Worm (Caenorhabditis elegans) whole organism, midembryonic: ENCODE data around the gene gsp-1.

ENCODE experiments used
- T22C8.4 ChIP-seq: fragments of 200-800 bp; sonication (Bioruptor generic); IDR thresholded peaks from 2 replicates; pipeline ENCODE4 v1.3.6; 2022; ENCODE audit warnings: missing genetic modification characterization, missing compliant biosample characterization
- cog-1 ChIP-seq: sonication (generic microtip); optimal IDR thresholded peaks from 2 replicates; lab custom pipeline; 2016; ENCODE audit warnings: missing genetic modification characterization, missing compliant biosample characterization
- flt-1 ChIP-seq: fragments of 200-800 bp; sonication (Bioruptor generic); IDR thresholded peaks from 2 replicates; pipeline ENCODE4 v1.3.6; 2022; ENCODE audit warnings: missing genetic modification characterization, missing compliant biosample characterization
- klf-2 ChIP-seq: fragments of 200-800 bp; sonication (Bioruptor generic); conservative IDR thresholded peaks from 2 replicates; pipeline ENCODE4 v1.3.6; 2022; ENCODE audit warnings: missing genetic modification reagents, missing genetic modification characterization, missing compliant biosample characterization
- ref-1 ChIP-seq: fragments of 200-800 bp; sonication (Bioruptor generic); conservative IDR thresholded peaks from 2 replicates; pipeline ENCODE4 v1.3.6; 2022; ENCODE audit warnings: missing genetic modification reagents, missing genetic modification characterization, missing compliant biosample characterization
- tab-1 ChIP-seq: fragments of 200-800 bp; sonication (Bioruptor generic); IDR thresholded peaks from 2 replicates; pipeline ENCODE4 v1.3.6; 2022; ENCODE audit warnings: missing genetic modification characterization, missing compliant biosample characterization
- ztf-23 ChIP-seq: fragments of 200-800 bp; sonication (Bioruptor generic); IDR thresholded peaks from 2 replicates; pipeline ENCODE4 v1.3.6; 2022; ENCODE audit warnings: missing genetic modification reagents, missing genetic modification characterization, missing compliant biosample characterization
- ztf-29 ChIP-seq: fragments of 200-800 bp; sonication (Bioruptor generic); IDR thresholded peaks from 2 replicates; pipeline ENCODE4 v1.3.6; 2022; ENCODE audit warnings: missing genetic modification reagents, missing genetic modification characterization, missing compliant biosample characterization

DNA sequence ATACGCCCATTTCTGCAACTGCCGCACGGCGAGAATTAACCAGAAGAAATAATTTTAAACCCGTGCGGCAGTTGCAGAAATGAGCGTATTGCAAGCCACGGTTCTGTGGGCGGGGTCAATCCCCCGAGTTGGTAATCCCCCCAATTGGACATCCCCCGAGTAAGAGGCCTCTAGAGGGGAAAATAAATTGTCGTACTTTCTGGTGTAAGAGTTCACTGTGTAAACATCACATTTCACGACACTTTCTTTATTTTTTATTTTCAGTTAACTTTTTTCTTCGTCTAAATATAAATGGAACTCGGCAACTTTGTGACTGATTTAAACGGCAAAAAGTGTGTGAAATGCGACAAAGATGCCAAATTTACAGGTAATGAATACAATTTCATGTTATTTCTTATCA is 24.3 kb upstream of the gsp-1 start, which contains the start of gene tut-2:
- TF ChIP-seq tab-1 (GFP tag; lab: Robert Waterston, UW) (no peak), ztf-23 (GFP tag; lab: Robert Waterston, UW) (no peak), ztf-29 (GFP tag; lab: Robert Waterston, UW) (0 out of 2 replicates have a peak, but pooled peaks have one; percentile 6), cog-1 (tag; lab: Kevin White, UChicago) (no peak), klf-2 (GFP tag; lab: Robert Waterston, UW) (no peak), T22C8.4 (no peak), flt-1 (GFP tag; lab: Robert Waterston, UW) (no peak), ref-1 (GFP tag; lab: Robert Waterston, UW) (no peak)
